Worm (Caenorhabditis elegans) whole organism, midembryonic: ENCODE data around the gene rpl-7A.
"Not testable (repeated sequence)": the region's sequence is repeated elsewhere in the genome, so short reads cannot be mapped to it uniquely, and the experiment has no call there.

Source experiments
- T22C8.4 ChIP-seq: fragments of 200-800 bp; sonication (Bioruptor generic); IDR thresholded peaks from 2 replicates; pipeline ENCODE4 v1.3.6; 2022; ENCODE audit warnings: missing genetic modification characterization, missing compliant biosample characterization
- cog-1 ChIP-seq: sonication (generic microtip); optimal IDR thresholded peaks from 2 replicates; lab custom pipeline; 2016; ENCODE audit warnings: missing genetic modification characterization, missing compliant biosample characterization
- flt-1 ChIP-seq: fragments of 200-800 bp; sonication (Bioruptor generic); IDR thresholded peaks from 2 replicates; pipeline ENCODE4 v1.3.6; 2022; ENCODE audit warnings: missing genetic modification characterization, missing compliant biosample characterization
- klf-2 ChIP-seq: fragments of 200-800 bp; sonication (Bioruptor generic); conservative IDR thresholded peaks from 2 replicates; pipeline ENCODE4 v1.3.6; 2022; ENCODE audit warnings: missing genetic modification reagents, missing genetic modification characterization, missing compliant biosample characterization
- med-1 ChIP-seq: sonication (generic microtip); optimal IDR thresholded peaks from 2 replicates; lab custom pipeline; 2017; ENCODE audit warnings: missing genetic modification characterization, mild to moderate bottlenecking, missing compliant biosample characterization, antibody characterized with exemption, missing genetic modification reagents; ENCODE audit not compliant: insufficient read depth
- ref-1 ChIP-seq: fragments of 200-800 bp; sonication (Bioruptor generic); conservative IDR thresholded peaks from 2 replicates; pipeline ENCODE4 v1.3.6; 2022; ENCODE audit warnings: missing genetic modification reagents, missing genetic modification characterization, missing compliant biosample characterization
- tab-1 ChIP-seq: fragments of 200-800 bp; sonication (Bioruptor generic); IDR thresholded peaks from 2 replicates; pipeline ENCODE4 v1.3.6; 2022; ENCODE audit warnings: missing genetic modification characterization, missing compliant biosample characterization
- ztf-23 ChIP-seq: fragments of 200-800 bp; sonication (Bioruptor generic); IDR thresholded peaks from 2 replicates; pipeline ENCODE4 v1.3.6; 2022; ENCODE audit warnings: missing genetic modification reagents, missing genetic modification characterization, missing compliant biosample characterization
- ztf-29 ChIP-seq: fragments of 200-800 bp; sonication (Bioruptor generic); IDR thresholded peaks from 2 replicates; pipeline ENCODE4 v1.3.6; 2022; ENCODE audit warnings: missing genetic modification reagents, missing genetic modification characterization, missing compliant biosample characterization

Gene rpl-7A

DNA sequence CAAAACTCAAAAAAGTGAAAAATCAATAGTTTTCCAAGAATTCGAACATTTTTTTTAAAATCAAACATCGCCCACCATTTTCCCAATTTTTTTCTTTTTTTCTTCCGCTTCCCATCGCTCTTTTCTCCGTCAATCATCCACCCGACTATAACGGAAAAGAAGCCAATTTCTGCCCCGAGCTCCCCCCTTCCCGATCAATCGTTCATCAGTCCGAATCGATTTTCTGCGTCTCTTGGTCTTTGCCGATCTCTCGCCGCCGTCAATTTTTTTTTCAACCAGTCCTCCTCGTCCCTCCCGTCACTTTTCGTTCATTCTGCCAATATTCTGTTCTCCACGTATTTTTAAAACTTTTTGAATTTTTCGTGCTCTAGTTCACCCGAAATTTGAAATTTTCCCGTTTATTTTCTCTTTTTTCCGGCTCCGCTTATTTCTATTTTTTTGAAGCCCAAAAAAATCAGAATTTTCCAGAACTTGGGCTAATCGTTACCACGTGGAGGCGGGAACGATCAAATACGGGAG, 3.6 kb upstream of the rpl-7A start, which contains the start of gene ell-1:
Gene ell-1 (plus strand): TSS at position 469 of the 519 bp plus-strand sequence.
- TF ChIP-seq ref-1 (GFP tag; lab: Robert Waterston, UW): no peak
- TF ChIP-seq tab-1: no peak
- TF ChIP-seq med-1 (GFP tag; lab: Kevin White, UChicago): no peak
- TF ChIP-seq flt-1 (GFP tag; lab: Robert Waterston, UW): no peak
- no peak for TF ChIP-seq ztf-29 (GFP tag; lab: Robert Waterston, UW)
- no peak for TF ChIP-seq cog-1

ce11 chrIV:4393488-4393887, 3.1 kb upstream of the rpl-7A start:
- TF ChIP-seq flt-1 (GFP tag; lab: Robert Waterston, UW) (no peak), cog-1 (no peak), ztf-23 (GFP tag; lab: Robert Waterston, UW) (no peak), ref-1 (GFP tag; lab: Robert Waterston, UW) (no peak)

DNA sequence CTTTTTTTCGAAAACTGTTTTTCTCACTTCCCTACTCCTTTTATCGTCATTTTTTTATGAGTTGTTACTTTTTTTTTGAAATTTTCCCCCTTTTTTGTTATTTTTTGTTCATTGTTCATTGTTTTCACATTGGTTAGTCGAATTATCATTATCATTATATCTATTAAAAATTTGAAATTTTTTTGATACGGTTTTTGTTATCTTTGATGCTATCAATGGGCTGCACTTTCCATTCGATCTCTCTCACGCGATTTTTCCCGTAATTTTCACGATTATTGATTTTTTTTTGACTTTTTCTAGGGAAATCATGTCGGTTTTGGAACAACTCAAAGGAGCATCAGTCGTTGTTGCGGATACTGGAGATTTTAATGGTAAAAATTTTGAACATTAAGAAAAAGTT, 4.0 kb downstream of the rpl-7A start, which contains the start of gene tald-1:
Gene tald-1 (plus strand): TSS at position 301 of the 400 bp plus-strand sequence.
- TF ChIP-seq T22C8.4 (GFP tag; lab: Robert Waterston, UW) (0 out of 2 replicates have a peak, but pooled peaks have one; percentile 34), ztf-29 (GFP tag; lab: Robert Waterston, UW) (no peak)

ce11 chrIV:4369116-4369515, 21.3 kb downstream of the rpl-7A start:
- TF ChIP-seq ztf-29 (GFP tag; lab: Robert Waterston, UW): no peak
- TF ChIP-seq ref-1 (GFP tag; lab: Robert Waterston, UW): no peak
- no peak for TF ChIP-seq med-1 (GFP tag; lab: Kevin White, UChicago)
- TF ChIP-seq ztf-23 (GFP tag; lab: Robert Waterston, UW): no peak
- TF ChIP-seq klf-2 (GFP tag; lab: Robert Waterston, UW): no peak

ce11 chrIV:4360497-4360896, 29.9 kb downstream of the rpl-7A start, which contains the start of gene F55F10.1:
Gene F55F10.1, plus strand, starts transcription at chrIV:4360837.
- TF ChIP-seq ztf-23 (GFP tag; lab: Robert Waterston, UW) (no peak), med-1 (GFP tag; lab: Kevin White, UChicago) (no peak), cog-1 (no peak), tab-1 (no peak), klf-2 (GFP tag; lab: Robert Waterston, UW) (no peak), T22C8.4 (GFP tag; lab: Robert Waterston, UW) (0 out of 2 replicates have a peak, but pooled peaks have one; percentile 50), ref-1 (GFP tag; lab: Robert Waterston, UW) (no peak), flt-1 (GFP tag; lab: Robert Waterston, UW) (no peak)

ce11 chrIV:4359653-4360052, 30.7 kb downstream of the rpl-7A start, which contains the start of gene F55F10.3:
Gene F55F10.3, plus strand, starts transcription at chrIV:4359953.
- TF ChIP-seq med-1 (GFP tag; lab: Kevin White, UChicago) (no peak), ztf-29 (GFP tag; lab: Robert Waterston, UW) (no peak), cog-1 (no peak), ztf-23 (GFP tag; lab: Robert Waterston, UW) (no peak), flt-1 (GFP tag; lab: Robert Waterston, UW) (no peak), ref-1 (GFP tag; lab: Robert Waterston, UW) (no peak), tab-1 (no peak), T22C8.4 (GFP tag; lab: Robert Waterston, UW) (no peak), klf-2 (GFP tag; lab: Robert Waterston, UW) (no peak)

DNA sequence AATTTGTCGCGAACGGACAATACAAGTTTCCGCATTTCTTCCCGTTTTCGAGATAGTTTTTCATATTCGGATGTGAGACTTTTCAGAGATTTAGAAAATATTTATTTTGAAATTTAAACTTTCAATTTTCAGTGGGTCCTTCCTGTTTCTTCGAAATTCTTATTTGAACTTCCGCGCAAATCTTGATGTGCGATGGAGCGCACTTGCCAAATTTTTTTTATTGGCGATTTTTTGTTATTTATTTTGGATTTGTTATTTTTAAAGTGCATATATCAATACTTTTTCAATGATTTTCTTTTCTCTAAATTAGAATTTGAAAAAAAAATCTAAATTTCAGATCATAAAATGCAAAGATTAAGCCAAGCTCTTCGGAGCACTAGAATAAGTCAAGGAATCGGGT, 33.1 kb downstream of the rpl-7A start, which contains the start of gene sars-2:
Gene sars-2 (plus strand): TSS at position 341 of the 400 bp plus-strand sequence.
- no peak for TF ChIP-seq flt-1 (GFP tag; lab: Robert Waterston, UW)
- no peak for TF ChIP-seq T22C8.4 (GFP tag; lab: Robert Waterston, UW)
- no peak for TF ChIP-seq med-1 (GFP tag; lab: Kevin White, UChicago)
- TF ChIP-seq tab-1: no peak
- TF ChIP-seq cog-1: no peak
- TF ChIP-seq klf-2 (GFP tag; lab: Robert Waterston, UW): no peak
- TF ChIP-seq ztf-23 (GFP tag; lab: Robert Waterston, UW): no peak
- TF ChIP-seq ztf-29 (GFP tag; lab: Robert Waterston, UW): no peak
- no peak for TF ChIP-seq ref-1 (GFP tag; lab: Robert Waterston, UW)

- no peak for TF ChIP-seq flt-1 (GFP tag; lab: Robert Waterston, UW)
- TF ChIP-seq T22C8.4 (GFP tag; lab: Robert Waterston, UW): no peak
- TF ChIP-seq ztf-29 (GFP tag; lab: Robert Waterston, UW): no peak
- TF ChIP-seq klf-2 (GFP tag; lab: Robert Waterston, UW): no peak
- TF ChIP-seq med-1 (GFP tag; lab: Kevin White, UChicago): no peak
- no peak for TF ChIP-seq ztf-23 (GFP tag; lab: Robert Waterston, UW)
- no peak for TF ChIP-seq cog-1
- TF ChIP-seq ref-1 (GFP tag; lab: Robert Waterston, UW): no peak
Measured at ce11 chrIV:4356879-4357278, 33.5 kb downstream of the rpl-7A start, which contains the start of gene W03B1.9. Gene W03B1.9, minus strand, starts transcription at chrIV:4356979.

DNA sequence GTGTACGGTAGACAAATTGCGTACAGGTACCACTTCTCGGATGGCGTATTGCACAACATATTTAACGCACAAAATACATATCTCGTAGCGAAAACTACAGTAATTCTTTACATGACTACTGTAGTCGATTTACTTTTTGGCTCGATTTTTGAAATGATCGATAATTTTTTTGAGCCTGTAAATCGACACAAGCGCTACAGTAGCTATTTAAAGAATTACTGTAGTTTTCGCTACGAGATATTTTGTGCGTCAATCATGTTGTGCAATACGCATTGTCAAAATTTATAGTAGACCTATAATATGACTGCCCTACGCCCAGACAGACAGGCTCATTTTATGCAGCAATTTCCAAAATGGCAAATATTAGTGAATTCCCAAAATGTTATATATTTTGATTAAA, 42.2 kb downstream of the rpl-7A start, which contains the start of gene W03B1.5:
Gene W03B1.5 (plus strand): TSS at position 301 of the 400 bp plus-strand sequence.
- TF ChIP-seq cog-1; klf-2 (GFP tag; lab: Robert Waterston, UW); ref-1 (GFP tag; lab: Robert Waterston, UW): not testable (repeated sequence)

DNA sequence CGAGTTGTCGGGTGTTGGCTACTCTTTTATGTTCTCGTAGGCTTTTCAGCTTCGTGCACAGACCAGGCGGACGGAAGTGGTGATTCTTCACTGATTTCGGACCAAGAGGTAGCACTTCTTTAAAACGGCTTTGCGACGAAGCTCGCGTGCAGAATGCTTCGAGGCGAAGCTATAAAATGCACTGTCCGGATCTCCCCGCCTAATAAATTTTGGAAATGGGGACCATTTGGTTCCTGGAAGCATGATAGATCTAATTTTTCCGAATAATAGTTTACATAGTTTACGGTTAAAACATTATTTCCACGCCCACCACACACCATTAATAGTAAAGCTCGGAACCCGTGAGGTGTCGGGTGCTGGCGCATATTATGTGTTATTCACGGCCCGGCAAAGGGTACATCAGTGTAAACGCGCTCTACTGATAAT, 42.8 kb downstream of the rpl-7A start:
- no peak for TF ChIP-seq ztf-29 (GFP tag; lab: Robert Waterston, UW)
- no peak for TF ChIP-seq klf-2 (GFP tag; lab: Robert Waterston, UW)
- TF ChIP-seq ref-1 (GFP tag; lab: Robert Waterston, UW): no peak
- TF ChIP-seq flt-1 (GFP tag; lab: Robert Waterston, UW): no peak
- no peak for TF ChIP-seq T22C8.4 (GFP tag; lab: Robert Waterston, UW)
- no peak for TF ChIP-seq cog-1
- TF ChIP-seq ztf-23 (GFP tag; lab: Robert Waterston, UW): no peak
- no peak for TF ChIP-seq med-1 (GFP tag; lab: Kevin White, UChicago)
- no peak for TF ChIP-seq tab-1
